Fruit fly (Drosophila melanogaster): ENCODE data around the gene CG10336.

The CG10336 gene

DNA sequence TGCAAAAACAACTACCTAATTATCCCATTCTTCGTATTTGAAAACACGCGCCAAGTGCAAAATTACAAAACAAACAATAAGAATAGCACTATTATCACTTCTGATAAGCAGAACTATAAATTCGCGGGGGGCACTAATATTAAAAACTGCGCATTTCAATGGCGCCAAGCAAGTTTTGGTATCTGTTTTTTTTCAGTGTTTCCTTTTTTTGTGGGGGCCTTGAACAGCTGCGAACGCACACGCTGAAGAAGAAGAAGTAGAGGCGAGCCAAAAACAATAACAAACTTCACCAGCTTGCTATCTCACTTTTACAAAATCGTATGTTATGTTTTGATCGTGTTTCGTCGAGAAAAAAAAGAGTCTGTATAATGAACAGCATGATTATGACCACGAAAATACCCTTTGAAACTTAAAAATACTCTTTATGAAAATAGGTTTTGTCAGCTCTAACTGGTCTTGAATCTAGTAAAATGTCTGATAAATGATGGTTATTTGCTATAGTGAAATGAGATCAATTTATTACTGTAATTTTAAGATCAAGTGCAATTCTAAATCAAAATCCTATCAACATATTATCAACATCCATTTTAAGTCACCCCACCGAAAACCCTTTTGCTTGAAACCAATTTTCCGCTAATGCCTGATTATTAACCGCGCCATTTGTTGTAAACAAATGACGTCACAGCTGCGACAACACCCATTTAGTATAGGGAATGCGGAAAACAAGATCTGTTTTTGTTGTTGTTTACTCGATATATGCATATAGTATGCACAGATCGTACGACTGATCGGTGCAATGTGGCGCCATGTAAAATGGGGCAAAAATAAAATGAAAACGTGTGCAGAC is 4.8 kb downstream of the CG10336 start (continued):
- TF ChIP-seq pnt (GFP tag; optimal IDR thresholded peaks at IDR 0.05) (peak; percentile 38), cg (GFP tag; optimal IDR thresholded peaks at IDR 0.05) (no peak), ci (GFP tag; IDR thresholded peaks at IDR 0.05) (peak; percentile 85), Dref (GFP tag; IDR thresholded peaks at IDR 0.05) (no peak), disco-r (GFP tag; optimal IDR thresholded peaks at IDR 0.05) (peak; percentile 3), CG3163 (GFP tag; optimal IDR thresholded peaks at IDR 0.05) (peak; percentile 38), CG6254 (GFP tag; optimal IDR thresholded peaks at IDR 0.05) (peak; percentile 47), CG2202 (tag; optimal IDR thresholded peaks at IDR 0.05) (no peak), prd (optimal IDR thresholded peaks at IDR 0.05) (no peak), prd (GFP tag; IDR thresholded peaks at IDR 0.05) (peak; percentile 66), exex (tag; optimal IDR thresholded peaks at IDR 0.05) (peak; percentile 25), CG7987 (GFP tag; optimal IDR thresholded peaks at IDR 0.05) (peak; percentile 75), lbe (GFP tag; optimal IDR thresholded peaks at IDR 0.05) (no peak), Nf-YB (GFP tag; optimal IDR thresholded peaks at IDR 0.05) (peak; percentile 3), CG4328 (GFP tag; optimal IDR thresholded peaks at IDR 0.05) (peak; percentile 50), peb (GFP tag; IDR thresholded peaks at IDR 0.05) (no peak), CG7963 (GFP tag; IDR thresholded peaks at IDR 0.05; ENCODE audit: partially characterized antibody) (no peak), sqz (GFP tag; optimal IDR thresholded peaks at IDR 0.05) (peak; percentile 99), CG9932 (GFP tag; IDR thresholded peaks at IDR 0.05) (peak; percentile 52), Hr3 (GFP tag; optimal IDR thresholded peaks at IDR 0.05) (no peak), CG31365 (tag; optimal IDR thresholded peaks at IDR 0.05) (no peak), CG30403 (GFP tag; optimal IDR thresholded peaks at IDR 0.05) (peak; percentile 59), CG32767 (GFP tag; IDR thresholded peaks at IDR 0.05) (no peak), CG12299 (tag; optimal IDR thresholded peaks at IDR 0.05) (peak; percentile 31), CG15601 (tag; optimal IDR thresholded peaks at IDR 0.05) (no peak), row (GFP tag; IDR thresholded peaks at IDR 0.05) (peak; percentile 63), Hmx (GFP tag; optimal IDR thresholded peaks at IDR 0.05) (no peak), Neu2 (GFP tag; optimal IDR thresholded peaks at IDR 0.05; ENCODE audit: borderline replicate concordance) (no peak), CG33557 (GFP tag; optimal IDR thresholded peaks at IDR 0.05) (peak; percentile 17), repo (GFP tag; optimal IDR thresholded peaks at IDR 0.05) (peak; percentile 37), CG1233 (GFP tag; optimal IDR thresholded peaks at IDR 0.05) (peak; percentile 51), CoRest (tag; optimal IDR thresholded peaks at IDR 0.05) (peak; percentile 13), CG2889 (GFP tag; IDR thresholded peaks at IDR 0.05) (peak; percentile 63; the same call in 1 of the 3 replicates), D (optimal IDR thresholded peaks at IDR 0.05) (no peak), D (GFP tag; optimal IDR thresholded peaks at IDR 0.05) (no peak), BEAF-32 (GFP tag; optimal IDR thresholded peaks at IDR 0.05) (no peak), Bdp1 (GFP tag; optimal IDR thresholded peaks at IDR 0.05) (no peak), dmrt99B (tag; optimal IDR thresholded peaks at IDR 0.05) (peak; percentile 46), ftz-f1 (GFP tag; optimal IDR thresholded peaks at IDR 0.05) (peak; percentile 97), nerfin-2 (GFP tag; IDR thresholded peaks at IDR 0.05; ENCODE audit: partially characterized antibody) (no peak), CG17568 (GFP tag; optimal IDR thresholded peaks at IDR 0.05) (no peak), oc (tag; optimal IDR thresholded peaks at IDR 0.05) (peak; percentile 36), CG8478 (optimal IDR thresholded peaks at IDR 0.05) (no peak), tup (GFP tag; optimal IDR thresholded peaks at IDR 0.05) (no peak), Med (GFP tag) (peak; percentile 95), her (GFP tag; optimal IDR thresholded peaks at IDR 0.05) (peak; percentile 74), HLH54F (GFP tag; optimal IDR thresholded peaks at IDR 0.05) (peak; percentile 53), CG10267 (tag; optimal IDR thresholded peaks at IDR 0.05) (peak; percentile 5), Bgb (GFP tag; IDR thresholded peaks at IDR 0.05; ENCODE audit: partially characterized antibody) (no peak)
